Worm (Caenorhabditis elegans) whole organism, dauer: ENCODE results near the gene F40G9.8.

Experiments used
- unc-62 ChIP-seq: sonication (generic microtip); optimal IDR thresholded peaks from 2 replicates; lab custom pipeline; 2017; ENCODE audit warnings: missing biosample characterization, missing genetic modification reagents, missing genetic modification characterization

The F40G9.8 gene

DNA sequence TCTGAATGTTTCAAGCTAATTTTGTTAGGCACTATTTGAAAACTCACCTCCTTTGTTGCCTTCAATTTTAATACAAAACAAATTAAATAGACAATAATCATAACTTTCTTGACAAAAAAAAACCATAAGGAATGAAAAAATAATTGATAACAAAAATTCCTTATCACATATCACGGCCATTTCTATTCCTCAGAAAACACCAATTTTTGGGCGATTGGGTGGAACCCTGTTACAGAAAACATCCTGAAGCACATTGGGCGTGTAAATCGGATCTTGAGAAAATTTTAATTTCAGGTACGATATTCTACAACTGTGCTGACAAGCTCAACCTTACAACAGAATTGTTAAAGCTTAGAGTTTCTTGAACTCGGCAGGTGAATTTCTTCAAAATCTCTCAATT, at the start of gene F40G9.8:
F40G9.8 (minus strand) TSS at position 101 of the 400 bp plus-strand sequence.
- TF ChIP-seq unc-62 (GFP tag; lab: Kevin White, UChicago): no peak

DNA sequence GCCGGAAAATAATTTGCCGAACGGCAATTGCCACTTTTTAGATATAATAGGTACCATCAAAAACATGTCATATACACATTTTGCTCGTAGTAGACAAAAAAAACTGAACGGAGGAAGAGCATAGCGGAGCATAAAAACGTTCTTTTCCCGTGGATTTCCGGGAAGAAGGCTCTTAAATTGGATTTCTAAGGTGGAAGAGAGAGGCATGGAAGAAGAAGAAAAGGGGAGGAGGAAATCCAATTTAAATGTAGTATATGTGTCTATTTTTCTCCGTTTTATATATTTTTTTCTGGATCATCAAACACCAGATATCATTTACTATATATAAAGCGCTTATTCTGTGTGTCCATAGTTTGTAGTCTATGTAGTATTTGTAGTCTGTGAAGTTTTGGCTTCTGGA, 46.7 kb upstream of the F40G9.8 start:
- no peak for TF ChIP-seq unc-62 (GFP tag; lab: Kevin White, UChicago)

DNA sequence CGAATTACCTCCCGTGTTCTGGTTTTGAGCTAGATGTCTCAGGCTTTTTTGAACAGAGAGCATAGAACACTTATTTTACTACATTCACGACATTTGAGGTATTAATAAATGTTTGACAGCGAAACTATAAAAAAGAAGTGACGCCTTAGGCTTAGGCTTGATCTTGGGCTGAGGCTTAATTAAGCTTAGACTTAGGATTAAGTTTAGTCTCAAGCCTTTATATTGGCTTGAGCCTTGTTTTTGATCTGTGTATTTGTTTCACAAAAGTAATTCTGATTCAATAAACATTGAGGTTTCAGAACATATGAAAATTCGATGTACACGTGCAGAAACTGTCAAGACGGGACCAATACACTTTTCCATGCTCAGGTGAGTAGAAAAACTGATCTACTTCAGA, 45.0 kb upstream of the F40G9.8 start, which contains the start of gene klp-20:
klp-20 (plus strand) TSS at position 298 of the 397 bp plus-strand sequence.
- no peak for TF ChIP-seq unc-62 (GFP tag; lab: Kevin White, UChicago)

DNA sequence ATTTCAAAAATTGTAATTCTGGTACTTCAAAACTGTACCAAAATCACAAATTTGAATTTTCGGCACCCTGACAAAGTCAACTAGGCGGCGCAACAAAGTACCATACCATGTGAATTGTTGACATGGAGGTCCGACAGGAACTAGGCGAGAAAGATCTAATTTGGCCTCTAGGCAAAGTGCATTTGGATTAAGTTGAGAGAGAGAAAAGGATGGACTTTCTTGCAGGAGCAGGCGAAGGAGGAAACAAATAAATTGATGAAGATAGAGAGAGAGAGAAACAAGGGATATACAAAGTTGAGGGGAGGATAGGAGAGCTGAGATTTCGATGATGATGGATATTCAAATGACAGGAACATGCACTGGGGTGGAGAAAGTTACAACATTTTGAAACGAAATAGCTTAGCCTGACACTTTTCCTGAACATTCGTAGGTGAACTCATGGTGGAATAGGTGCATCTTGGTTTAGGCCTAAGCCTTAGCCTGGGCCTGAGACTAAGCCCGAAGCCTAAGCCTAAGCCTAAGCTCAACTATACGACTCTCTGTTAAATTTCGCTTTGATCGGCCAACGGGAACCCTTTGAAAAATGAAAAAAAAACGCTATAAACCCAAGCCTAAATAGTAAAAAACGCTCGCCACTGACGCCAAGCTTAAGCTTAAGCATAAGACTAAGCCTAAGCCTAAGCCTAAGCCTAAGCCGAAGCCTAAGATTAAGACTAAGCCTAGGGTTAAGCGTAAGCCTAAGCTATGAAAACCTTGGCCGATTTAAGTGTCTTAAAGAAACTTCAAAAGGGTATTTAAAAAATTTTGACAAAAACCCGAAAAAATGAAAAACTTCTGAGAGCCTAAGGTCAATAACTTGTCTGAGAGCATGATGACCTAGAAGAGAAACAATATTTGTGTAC, 44.4 kb upstream of the F40G9.8 start:
- no peak for TF ChIP-seq unc-62 (GFP tag; lab: Kevin White, UChicago)

DNA sequence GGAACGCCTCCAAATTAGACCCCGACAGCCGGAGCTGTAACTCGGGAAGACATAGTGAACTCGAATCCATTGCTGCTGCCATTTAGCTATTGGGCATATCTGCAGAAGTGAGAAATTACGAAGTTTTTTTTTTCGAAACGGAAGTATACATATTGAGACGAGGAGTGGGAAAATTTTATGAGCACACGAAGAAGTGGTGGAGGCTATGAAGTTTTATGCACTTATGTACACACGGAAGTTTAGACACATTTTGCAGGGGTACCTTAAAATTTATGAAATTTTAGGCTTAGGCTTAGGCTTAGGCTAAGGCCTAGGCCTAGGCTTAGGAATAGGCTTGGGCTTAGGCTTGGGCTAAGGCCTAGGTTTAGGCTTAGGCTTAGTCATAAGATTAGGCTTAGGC, 42.3 kb upstream of the F40G9.8 start, which contains the start of gene W10C4.1:
W10C4.1 (minus strand) TSS at position 101 of the 400 bp plus-strand sequence.
- no peak for TF ChIP-seq unc-62 (GFP tag; lab: Kevin White, UChicago)

DNA sequence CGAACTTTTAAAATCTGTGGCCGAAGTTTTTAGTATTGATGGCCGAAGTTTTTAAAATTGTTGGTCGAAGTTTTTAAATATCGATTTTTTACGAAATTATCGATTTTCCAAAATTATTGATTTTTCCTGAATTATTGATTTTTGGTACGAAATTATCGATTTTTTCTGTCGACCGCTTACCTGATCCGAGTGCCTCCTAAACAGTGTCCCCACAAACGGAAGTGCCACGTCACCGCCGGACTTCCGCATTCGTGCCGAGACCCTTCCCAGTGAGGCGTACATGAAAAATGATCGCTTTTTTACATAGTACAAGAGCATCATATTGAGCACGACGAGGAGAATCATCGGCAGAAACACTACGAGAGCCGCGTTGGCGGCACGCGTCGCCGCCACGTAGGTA, 39.3 kb upstream of the F40G9.8 start:
- no peak for TF ChIP-seq unc-62 (GFP tag; lab: Kevin White, UChicago)

DNA sequence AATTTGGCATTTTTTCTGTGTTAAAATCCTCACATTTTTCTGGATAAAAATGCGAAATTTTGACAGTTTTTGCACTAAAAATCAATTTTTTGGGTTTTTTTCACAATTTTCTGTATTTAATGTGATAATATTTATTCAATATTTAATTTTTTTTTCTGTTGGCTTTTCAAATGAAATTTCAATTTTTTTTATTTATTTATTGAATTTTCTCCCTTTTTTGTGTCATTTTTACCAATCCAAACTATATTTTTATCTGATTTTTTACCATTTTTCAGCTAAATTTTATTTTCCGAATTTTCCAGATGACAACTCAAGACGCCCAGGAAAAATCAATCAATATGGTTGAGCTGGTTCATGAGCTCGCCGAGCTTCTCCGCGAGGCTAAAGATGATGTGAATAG, 29.5 kb upstream of the F40G9.8 start, which contains the start of gene F40G9.17:
F40G9.17 (plus strand) TSS at position 301 of the 400 bp plus-strand sequence.
- TF ChIP-seq unc-62 (GFP tag; lab: Kevin White, UChicago): no peak

DNA sequence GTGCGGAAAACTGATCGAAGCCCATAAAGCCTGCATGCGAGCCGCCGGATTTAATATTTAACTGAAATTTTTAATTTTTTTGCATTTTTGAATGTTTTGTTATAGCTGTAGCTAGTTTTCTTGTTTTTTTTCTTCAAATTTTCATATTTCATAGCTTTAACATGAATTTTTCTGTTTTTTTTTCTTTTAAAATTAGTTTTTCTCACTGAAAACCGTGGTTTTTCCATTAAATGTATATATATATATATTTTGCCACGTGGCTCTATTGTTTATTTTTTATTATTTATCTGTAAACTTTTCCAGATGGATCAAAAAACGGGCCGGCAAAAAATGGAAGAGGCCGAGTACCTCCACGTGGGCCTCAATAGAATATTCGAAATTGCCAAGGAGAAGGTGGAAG, 27.1 kb upstream of the F40G9.8 start, which contains the start of gene sec-20:
sec-20 (plus strand) TSS at position 301 of the 400 bp plus-strand sequence.
- TF ChIP-seq unc-62 (GFP tag; lab: Kevin White, UChicago): no peak

DNA sequence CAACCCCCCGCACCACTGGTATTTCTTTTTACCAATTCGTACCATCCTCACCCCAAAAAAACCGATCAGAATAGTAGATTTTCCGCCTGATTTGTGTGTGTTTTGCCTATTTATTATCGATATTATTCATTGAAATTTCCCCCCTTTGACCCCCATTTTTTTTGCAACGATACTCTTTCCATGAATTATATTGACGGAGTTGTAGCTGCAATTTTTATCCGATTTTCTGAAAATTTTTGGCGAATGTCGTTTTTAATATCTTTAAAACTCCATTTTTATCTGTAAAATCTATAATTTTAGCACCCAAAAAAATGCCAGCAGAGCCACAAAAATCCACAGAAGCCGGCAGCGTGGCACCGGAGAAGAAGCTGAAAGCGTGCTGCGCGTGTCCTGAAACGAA, 26.0 kb upstream of the F40G9.8 start, which contains the start of gene cox-17:
cox-17 (plus strand) TSS at position 301 of the 400 bp plus-strand sequence.
- TF ChIP-seq unc-62 (GFP tag; lab: Kevin White, UChicago): no peak

DNA sequence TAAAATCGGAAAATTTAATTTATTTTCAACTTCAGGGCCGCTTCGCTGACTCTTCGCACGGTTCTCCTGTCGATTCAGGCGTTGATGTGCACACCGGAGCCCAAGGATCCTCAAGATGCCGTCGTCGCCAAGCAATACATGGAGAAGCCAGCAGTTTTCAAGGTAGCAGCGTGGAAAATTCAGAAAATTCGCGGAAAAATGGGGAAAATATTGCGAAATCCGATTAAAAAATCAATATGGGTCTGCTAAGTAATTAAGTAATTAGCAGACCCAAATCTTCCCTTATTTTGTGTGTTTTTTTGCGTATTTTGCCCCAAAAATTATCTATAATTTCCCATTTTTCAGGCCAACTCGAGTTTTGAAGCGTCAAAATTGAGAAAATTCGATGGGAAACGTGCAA, 24.6 kb upstream of the F40G9.8 start:
- no peak for TF ChIP-seq unc-62 (GFP tag; lab: Kevin White, UChicago)

DNA sequence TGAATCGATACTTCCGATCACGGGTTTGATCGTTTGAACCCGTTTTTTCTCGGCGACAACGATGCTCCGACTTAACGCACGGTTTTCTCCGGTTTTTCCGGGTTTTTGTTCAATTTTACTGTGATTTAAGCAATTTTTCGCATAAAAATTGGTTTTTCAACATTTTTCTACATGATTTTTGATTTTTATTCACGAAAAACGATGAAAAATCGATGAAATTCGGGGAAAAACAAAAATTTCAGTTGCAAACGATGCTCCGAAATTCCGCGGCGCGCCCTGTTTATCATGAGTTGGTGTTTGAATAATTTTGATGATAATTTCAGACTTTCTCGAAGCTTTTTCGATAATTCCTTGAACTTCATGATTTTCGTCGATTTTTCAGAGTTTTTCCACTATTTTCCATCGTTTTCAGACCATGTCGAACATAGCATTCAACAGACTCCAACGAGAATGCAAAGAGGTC, 23.8 kb upstream of the F40G9.8 start, which contains the start of gene ubc-20:
ubc-20 (plus strand) TSS at position 413 of the 463 bp plus-strand sequence.
- no peak for TF ChIP-seq unc-62 (GFP tag; lab: Kevin White, UChicago)

DNA sequence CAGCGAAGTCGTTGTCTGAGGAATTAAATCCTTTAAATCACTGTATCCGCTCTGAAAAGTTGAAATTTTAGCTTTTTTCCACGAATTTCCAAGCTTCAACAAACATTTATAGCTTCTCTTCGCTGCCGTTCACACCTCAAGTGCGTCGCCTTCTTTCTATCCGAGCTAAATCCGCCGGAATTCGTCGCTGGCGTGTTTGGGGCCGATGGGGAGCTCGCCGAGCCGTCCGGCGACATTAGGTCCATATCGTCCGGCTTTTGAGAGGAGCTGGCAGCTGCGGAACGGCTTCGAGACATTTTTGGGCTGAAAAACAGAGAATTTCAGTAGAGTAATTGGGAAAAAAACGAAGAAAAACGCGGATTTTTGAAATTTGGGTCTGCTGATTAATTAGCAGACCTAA, 23.2 kb upstream of the F40G9.8 start, which contains the start of gene mxl-2:
mxl-2 (minus strand) TSS at position 303 of the 400 bp plus-strand sequence.
- TF ChIP-seq unc-62 (GFP tag; lab: Kevin White, UChicago): no peak

DNA sequence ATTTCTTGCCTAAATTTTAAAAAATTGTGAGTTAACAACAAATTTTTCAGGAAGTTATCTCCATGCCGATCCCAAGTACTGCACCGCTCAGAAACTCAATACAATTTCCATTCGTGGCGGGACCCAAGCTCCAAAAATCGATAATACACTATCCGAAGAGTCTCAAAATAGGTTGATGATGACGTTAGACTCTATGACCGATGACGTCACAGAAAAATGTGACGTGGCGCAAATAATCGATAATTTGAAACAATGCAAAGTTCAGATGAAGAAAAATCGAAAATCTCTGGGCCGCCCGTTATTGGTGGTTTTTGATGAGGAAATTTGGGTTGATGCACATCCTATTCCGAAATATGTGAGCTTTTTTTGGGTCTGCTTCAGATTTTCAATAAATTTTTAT, 19.7 kb upstream of the F40G9.8 start:
- no peak for TF ChIP-seq unc-62 (GFP tag; lab: Kevin White, UChicago)

DNA sequence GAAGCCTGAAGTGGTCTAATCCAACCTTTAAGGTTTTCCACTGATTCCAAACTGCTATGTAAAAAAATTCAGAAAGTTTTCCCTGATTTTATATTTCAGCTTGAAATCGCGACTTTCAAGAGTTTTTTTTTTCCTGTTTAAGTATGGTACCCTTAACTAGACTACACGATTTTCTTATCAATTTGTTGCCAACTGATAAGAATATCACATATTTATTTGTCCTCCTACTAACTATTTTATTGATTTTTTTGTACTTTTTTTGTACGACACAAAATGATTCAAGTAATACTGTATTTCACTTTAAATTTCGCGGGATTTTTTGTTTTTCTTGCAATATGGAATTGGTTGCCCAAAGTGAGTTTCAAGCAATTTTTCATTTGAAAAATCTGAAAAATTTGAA, 18.4 kb upstream of the F40G9.8 start:
- TF ChIP-seq unc-62 (GFP tag; lab: Kevin White, UChicago): no peak

DNA sequence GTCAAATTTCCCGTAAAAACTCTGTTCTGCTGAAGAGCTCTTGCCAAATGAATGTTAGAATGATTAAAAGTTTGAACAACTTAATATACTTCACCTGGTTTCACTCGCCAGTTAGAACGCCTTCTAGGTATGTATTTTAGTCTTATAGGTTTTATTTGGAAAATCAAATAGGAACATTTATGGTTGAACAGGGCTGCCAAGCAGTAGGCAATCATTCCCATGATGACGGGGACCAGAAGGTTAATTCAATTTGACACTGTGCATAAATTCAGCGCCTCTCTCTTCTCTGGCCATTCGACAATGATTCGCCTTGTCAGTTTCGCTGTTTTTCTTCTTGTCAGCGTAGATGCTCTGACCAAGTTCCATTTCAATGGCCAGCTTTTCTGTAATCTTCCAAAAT, 17.4 kb upstream of the F40G9.8 start, which contains the start of gene F40G9.15:
F40G9.15 (plus strand) TSS at position 301 of the 400 bp plus-strand sequence.
- TF ChIP-seq unc-62 (GFP tag; lab: Kevin White, UChicago): no peak

DNA sequence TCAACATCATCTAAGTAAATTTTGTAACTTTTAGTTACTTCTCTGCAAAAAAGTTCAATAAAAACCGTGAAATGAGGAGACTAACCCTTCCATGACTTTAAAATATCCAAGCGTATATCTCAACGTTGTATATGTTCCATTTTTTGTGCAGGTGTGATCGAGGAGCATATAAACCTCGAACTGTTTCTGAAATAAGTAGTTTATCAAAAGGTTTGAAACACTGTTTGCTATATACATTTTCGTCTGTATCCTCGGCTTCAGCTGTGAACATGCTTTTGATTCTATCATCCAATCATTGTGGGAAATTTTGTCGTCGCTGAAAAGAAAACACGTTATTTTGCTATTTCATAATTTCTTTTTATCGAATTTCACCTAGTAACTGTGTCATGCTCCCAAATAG, 16.3 kb upstream of the F40G9.8 start, which contains the start of gene F40G9.5:
F40G9.5 (plus strand) TSS at position 301 of the 400 bp plus-strand sequence.
- no peak for TF ChIP-seq unc-62 (GFP tag; lab: Kevin White, UChicago)
